Worm (Caenorhabditis elegans) whole organism, early embryonic: Measurements from ENCODE around the gene wdfy-2.

ENCODE experiments used
- B0310.2 ChIP-seq: sonication (generic microtip); optimal IDR thresholded peaks from 2 replicates; lab custom pipeline; 2016; ENCODE audit warnings: mild to moderate bottlenecking, missing genetic modification characterization, missing compliant biosample characterization
- F13C5.2 ChIP-seq: sonication (generic microtip); optimal IDR thresholded peaks from 2 replicates; lab custom pipeline; 2017; ENCODE audit warnings: mild to moderate bottlenecking, missing genetic modification characterization, inconsistent platforms, missing compliant biosample characterization
- aly-1 ChIP-seq: sonication (generic microtip); optimal IDR thresholded peaks from 2 replicates; lab custom pipeline; 2016; ENCODE audit warnings: missing genetic modification characterization, missing compliant biosample characterization
- ama-1 ChIP-seq: fragments of 150-350 bp; optimal IDR thresholded peaks from 2 replicates; lab custom pipeline; 2014
- ceh-13 ChIP-seq: fragments of 200-800 bp; sonication (Bioruptor generic); optimal IDR thresholded peaks from 2 replicates; lab custom pipeline; 2018; ENCODE audit warnings: mild to moderate bottlenecking, missing genetic modification characterization, missing compliant biosample characterization
- ceh-36 ChIP-seq: sonication (generic microtip); optimal IDR thresholded peaks from 2 replicates; lab custom pipeline; 2016; ENCODE audit warnings: missing genetic modification characterization, inconsistent platforms, missing compliant biosample characterization
- ets-7 ChIP-seq: sonication (generic microtip); optimal IDR thresholded peaks from 2 replicates; lab custom pipeline; 2016; ENCODE audit warnings: missing genotype, missing genetic modification characterization, missing compliant biosample characterization
- flt-1 ChIP-seq: fragments of 200-800 bp; sonication (Bioruptor generic); IDR thresholded peaks from 2 replicates; pipeline ENCODE4 v1.3.6; 2022; ENCODE audit warnings: missing genetic modification characterization, missing compliant biosample characterization
- hmbx-1 ChIP-seq: sonication (generic microtip); optimal IDR thresholded peaks from 2 replicates; lab custom pipeline; 2016; ENCODE audit warnings: mild to moderate bottlenecking, missing genetic modification characterization, missing compliant biosample characterization
- hmg-4 ChIP-seq: fragments of 200-800 bp; sonication (Bioruptor generic); optimal IDR thresholded peaks from 2 replicates; lab custom pipeline; 2018; ENCODE audit warnings: mild to moderate bottlenecking, missing genetic modification characterization, missing compliant biosample characterization
- hnd-1 ChIP-seq: sonication (generic microtip); optimal IDR thresholded peaks from 2 replicates; lab custom pipeline; 2016; ENCODE audit warnings: missing genetic modification characterization, missing compliant biosample characterization
- pes-1 ChIP-seq: fragments of 200-800 bp; sonication (Bioruptor generic); IDR thresholded peaks from 2 replicates; pipeline ENCODE4 v1.3.6; 2022; ENCODE audit warnings: missing genetic modification reagents, missing genetic modification characterization, missing compliant biosample characterization
- scrt-1 ChIP-seq: fragments of 200-800 bp; sonication (Bioruptor generic); IDR thresholded peaks from 2 replicates; pipeline ENCODE4 v1.3.6; 2022; ENCODE audit warnings: missing genetic modification characterization, missing compliant biosample characterization
- sea-1 ChIP-seq: fragments of 200-800 bp; sonication (Bioruptor generic); conservative IDR thresholded peaks from 2 replicates; pipeline ENCODE4 v1.3.6; 2022; ENCODE audit warnings: missing genetic modification characterization, missing compliant biosample characterization
- tbx-11 ChIP-seq: fragments of 200-800 bp; sonication (Bioruptor generic); IDR thresholded peaks from 2 replicates; pipeline ENCODE4 v1.3.6; 2022; ENCODE audit warnings: missing genetic modification characterization, missing compliant biosample characterization
- tbx-37 ChIP-seq: fragments of 200-800 bp; sonication (Bioruptor generic); conservative IDR thresholded peaks from 2 replicates; pipeline ENCODE4 v1.3.6; 2022; ENCODE audit warnings: missing genetic modification reagents, missing genetic modification characterization, missing compliant biosample characterization
- tra-4 ChIP-seq: sonication (generic microtip); optimal IDR thresholded peaks from 2 replicates; lab custom pipeline; 2017; ENCODE audit warnings: missing genetic modification characterization, missing compliant biosample characterization

The wdfy-2 gene

ce11 chrII:9319058-9319915 lies at the start of gene wdfy-2, which contains the start of gene csa-1:
TSS of gene wdfy-2 (plus strand) at chrII:9319865.
TSS of gene csa-1 (minus strand) at chrII:9319726.
- TF ChIP-seq ceh-36 (tag; lab: Kevin White, UChicago) (no peak), hnd-1 (tag; lab: Kevin White, UChicago) (no peak), B0310.2 (tag; lab: Kevin White, UChicago) (no peak), ceh-13 (GFP tag; lab: Kevin White, UChicago) (no peak), aly-1 (tag; lab: Kevin White, UChicago) (no peak), F13C5.2 (tag; lab: Kevin White, UChicago) (no peak), tra-4 (tag; lab: Kevin White, UChicago) (no peak), ama-1 (lab: Kevin White, UChicago) (no peak), scrt-1 (no peak), sea-1 (no peak), tbx-11 (GFP tag; lab: Robert Waterston, UW) (no peak), hmg-4 (GFP tag; lab: Kevin White, UChicago) (no peak), flt-1 (GFP tag; lab: Robert Waterston, UW) (no peak), tbx-37 (GFP tag; lab: Robert Waterston, UW) (no peak), pes-1 (no peak)

- peak; percentile 17 for TF ChIP-seq ama-1 (lab: Kevin White, UChicago)
- no peak for TF ChIP-seq F13C5.2 (tag; lab: Kevin White, UChicago)
Measured at ce11 chrII:9271285-9271684, 48.4 kb upstream of the wdfy-2 start.

ce11 chrII:9272942-9273341 lies 46.7 kb upstream of the wdfy-2 start, which contains the start of gene C01G6.4:
TSS of gene C01G6.4 (minus strand) at chrII:9273042.
- no peak for TF ChIP-seq hmbx-1
- no peak for TF ChIP-seq sea-1
- no peak for TF ChIP-seq flt-1 (GFP tag; lab: Robert Waterston, UW)
- no peak for TF ChIP-seq scrt-1
- TF ChIP-seq ceh-13 (GFP tag; lab: Kevin White, UChicago) = no peak
- TF ChIP-seq ets-7 (tag; lab: Kevin White, UChicago) = no peak
- TF ChIP-seq aly-1 (tag; lab: Kevin White, UChicago) = no peak
- TF ChIP-seq tra-4 (tag; lab: Kevin White, UChicago) = no peak
- no peak for TF ChIP-seq ceh-36 (tag; lab: Kevin White, UChicago)
- no peak for TF ChIP-seq F13C5.2 (tag; lab: Kevin White, UChicago)
- TF ChIP-seq tbx-37 (GFP tag; lab: Robert Waterston, UW) = no peak

- TF ChIP-seq F13C5.2 (tag; lab: Kevin White, UChicago) (peak; percentile 38), flt-1 (GFP tag; lab: Robert Waterston, UW) (peak; percentile 12; the same call in 1 of the 2 replicates), tbx-37 (GFP tag; lab: Robert Waterston, UW) (no peak), tbx-11 (GFP tag; lab: Robert Waterston, UW) (no peak), hmg-4 (GFP tag; lab: Kevin White, UChicago) (peak; percentile 59), tra-4 (tag; lab: Kevin White, UChicago) (no peak), aly-1 (tag; lab: Kevin White, UChicago) (no peak), pes-1 (no peak)
Measured at ce11 chrII:9273984-9274383, 45.7 kb upstream of the wdfy-2 start.

- no peak for TF ChIP-seq sea-1
- TF ChIP-seq hnd-1 (tag; lab: Kevin White, UChicago) = no peak
- no peak for TF ChIP-seq tbx-37 (GFP tag; lab: Robert Waterston, UW)
- TF ChIP-seq hmbx-1 = no peak
- TF ChIP-seq F13C5.2 (tag; lab: Kevin White, UChicago) = no peak
- TF ChIP-seq hmg-4 (GFP tag; lab: Kevin White, UChicago) = no peak
- TF ChIP-seq B0310.2 (tag; lab: Kevin White, UChicago) = no peak
- TF ChIP-seq tra-4 (tag; lab: Kevin White, UChicago) = no peak
- no peak for TF ChIP-seq ceh-36 (tag; lab: Kevin White, UChicago)
- TF ChIP-seq scrt-1 = no peak
- TF ChIP-seq ceh-13 (GFP tag; lab: Kevin White, UChicago) = no peak
- TF ChIP-seq flt-1 (GFP tag; lab: Robert Waterston, UW) = no peak
- TF ChIP-seq ets-7 (tag; lab: Kevin White, UChicago) = no peak
Measured at ce11 chrII:9274734-9275133, 44.9 kb upstream of the wdfy-2 start.

ce11 chrII:9275173-9275572 lies 44.5 kb upstream of the wdfy-2 start:
- TF ChIP-seq ceh-13 (GFP tag; lab: Kevin White, UChicago) (no peak), ets-7 (tag; lab: Kevin White, UChicago) (no peak), ama-1 (lab: Kevin White, UChicago) (no peak), scrt-1 (no peak), tbx-11 (GFP tag; lab: Robert Waterston, UW) (no peak), ceh-36 (tag; lab: Kevin White, UChicago) (no peak), pes-1 (no peak), F13C5.2 (tag; lab: Kevin White, UChicago) (no peak)

- TF ChIP-seq ceh-13 (GFP tag; lab: Kevin White, UChicago) (no peak), ceh-36 (tag; lab: Kevin White, UChicago) (no peak), flt-1 (GFP tag; lab: Robert Waterston, UW) (no peak), tra-4 (tag; lab: Kevin White, UChicago) (no peak), tbx-37 (GFP tag; lab: Robert Waterston, UW) (no peak), tbx-11 (GFP tag; lab: Robert Waterston, UW) (no peak), hmbx-1 (no peak), aly-1 (tag; lab: Kevin White, UChicago) (no peak), ama-1 (lab: Kevin White, UChicago) (no peak), B0310.2 (tag; lab: Kevin White, UChicago) (no peak), sea-1 (no peak)
Measured at ce11 chrII:9277153-9277552, 42.5 kb upstream of the wdfy-2 start.
